Fruit fly (Drosophila melanogaster): ENCODE measurements around the gene stx.

stx gene

dm6 chrX:10786443-10787097 lies 41.8 kb upstream of the stx start, which contains the start of the genes Ant2 and sesB (continued):
- TF ChIP-seq chinmo (GFP tag; IDR thresholded peaks at IDR 0.05; ENCODE audit: partially characterized antibody) (peak; percentile 39; the same call in 1 of the 4 replicates), Scr (GFP tag; IDR thresholded peaks at IDR 0.05; ENCODE audit: partially characterized antibody) (peak; percentile 80), ac (GFP tag; optimal IDR thresholded peaks at IDR 0.05) (no peak), CG4707 (GFP tag; optimal IDR thresholded peaks at IDR 0.05) (no peak), Dref (GFP tag; IDR thresholded peaks at IDR 0.05) (peak; percentile 76), CG13296 (GFP tag; optimal IDR thresholded peaks at IDR 0.05) (no peak), NC2α (GFP tag; optimal IDR thresholded peaks at IDR 0.05) (no peak), knrl (GFP tag; IDR thresholded peaks at IDR 0.05; ENCODE audit: partially characterized antibody) (peak; percentile 76), aop (GFP tag; IDR thresholded peaks at IDR 0.05) (no peak), CG8089 (GFP tag; optimal IDR thresholded peaks at IDR 0.05) (no peak), Ets65A (GFP tag) (no peak), hbn (GFP tag; IDR thresholded peaks at IDR 0.05; ENCODE audit: partially characterized antibody) (peak; percentile 71), vnd (GFP tag; IDR thresholded peaks at IDR 0.05; ENCODE audit: partially characterized antibody) (peak; percentile 71), CG33213 (GFP tag; optimal IDR thresholded peaks at IDR 0.05) (peak; percentile 34), Bteb2 (GFP tag; optimal IDR thresholded peaks at IDR 0.05) (no peak), CG8765 (GFP tag; IDR thresholded peaks at IDR 0.05) (no peak), CG2875 (GFP tag; optimal IDR thresholded peaks at IDR 0.05) (no peak), CG3995 (GFP tag; optimal IDR thresholded peaks at IDR 0.05) (peak; percentile 93), ERR (GFP tag; optimal IDR thresholded peaks at IDR 0.05) (peak; percentile 37), inv (GFP tag; IDR thresholded peaks at IDR 0.05; ENCODE audit: partially characterized antibody) (peak; percentile 76), MESR4 (GFP tag; optimal IDR thresholded peaks at IDR 0.05) (peak; percentile 75), nom (GFP tag; optimal IDR thresholded peaks at IDR 0.05) (peak; percentile 13), eve (GFP tag; optimal IDR thresholded peaks at IDR 0.05) (peak in 1 of 2 experiments; percentile 59), row (GFP tag; IDR thresholded peaks at IDR 0.05) (peak; percentile 42), mld (GFP tag; IDR thresholded peaks at IDR 0.05; ENCODE audit: partially characterized antibody) (peak; percentile 35; the same call in 1 of the 3 replicates), CG15514 (GFP tag; optimal IDR thresholded peaks at IDR 0.05) (peak; percentile 43), sd (tag; optimal IDR thresholded peaks at IDR 0.05) (no peak), Abd-B (GFP tag; optimal IDR thresholded peaks at IDR 0.05) (no peak), Opbp (GFP tag; IDR thresholded peaks at IDR 0.05; ENCODE audit: partially characterized antibody) (peak; percentile 84), CG13894 (tag; optimal IDR thresholded peaks at IDR 0.05) (peak; percentile 5), Xrp1 (GFP tag; IDR thresholded peaks at IDR 0.05) (no peak), CrebB (tag; optimal IDR thresholded peaks at IDR 0.05) (no peak), CG17568 (GFP tag; optimal IDR thresholded peaks at IDR 0.05) (peak; percentile 38), Mes4 (GFP tag; optimal IDR thresholded peaks at IDR 0.05) (peak; percentile 18), Ssrp (tag; optimal IDR thresholded peaks at IDR 0.05) (no peak), pzg (GFP tag; optimal IDR thresholded peaks at IDR 0.05) (peak; percentile 75)

dm6 chrX:10785920-10786361 lies 41.2 kb upstream of the stx start:
- TF ChIP-seq phol (tag; optimal IDR thresholded peaks at IDR 0.05), result peak; percentile 7
- TF ChIP-seq Max (GFP tag; optimal IDR thresholded peaks at IDR 0.05), result peak; percentile 76
- TF ChIP-seq Tbp (GFP tag; optimal IDR thresholded peaks at IDR 0.05), result no peak
- TF ChIP-seq CG11247 (GFP tag; IDR thresholded peaks at IDR 0.05), result no peak
- TF ChIP-seq sob (GFP tag; IDR thresholded peaks at IDR 0.05), result peak; percentile 22; the same call in 1 of the 2 replicates
- no peak for TF ChIP-seq CG32532 (GFP tag; IDR thresholded peaks at IDR 0.05)
- TF ChIP-seq CG8290 (GFP tag; optimal IDR thresholded peaks at IDR 0.05), result no peak
- peak in 1 of 2 experiments; percentile 37 for TF ChIP-seq CG8290 (tag; optimal IDR thresholded peaks at IDR 0.05)
- peak; percentile 31; the same call in 1 of the 2 replicates for TF ChIP-seq Adf1 (GFP tag; IDR thresholded peaks at IDR 0.05)
- peak; percentile 2 for TF ChIP-seq CG1603 (tag; optimal IDR thresholded peaks at IDR 0.05)
- TF ChIP-seq CG6813 (GFP tag; optimal IDR thresholded peaks at IDR 0.05), result peak; percentile 8
- peak; percentile 94 for TF ChIP-seq CG3163 (GFP tag; optimal IDR thresholded peaks at IDR 0.05)
- TF ChIP-seq CG15514 (GFP tag; optimal IDR thresholded peaks at IDR 0.05), result peak; percentile 38
- peak; percentile 25 for TF ChIP-seq YL-1 (GFP tag; optimal IDR thresholded peaks at IDR 0.05)
- TF ChIP-seq CG18619 (GFP tag; optimal IDR thresholded peaks at IDR 0.05), result no peak

Measured in whole organism, embryonic.